Fruit fly (Drosophila melanogaster) Kc167 (cell line): ENCODE measurements around the gene CG14275.

ENCODE experiments used
- Myc ChIP-seq: fragments of >200 bp; optimal IDR thresholded peaks from 2 replicates; lab custom pipeline; 2017; ENCODE audit warnings: missing external identifiers
- Sin3A ChIP-seq: fragments of >200 bp; optimal IDR thresholded peaks from 2 replicates; lab custom pipeline; 2018; ENCODE audit warnings: missing external identifiers
- h ChIP-seq: fragments of >200 bp; optimal IDR thresholded peaks from 3 replicates; lab custom pipeline; 2018; ENCODE audit warnings: missing external identifiers
- insv ChIP-seq: fragments of >200 bp; optimal IDR thresholded peaks from 3 replicates; lab custom pipeline; 2018; ENCODE audit warnings: missing external identifiers
- psq ChIP-seq: fragments of >200 bp; optimal IDR thresholded peaks from 2 replicates; lab custom pipeline; 2017; ENCODE audit warnings: missing external identifiers
- ttk ChIP-seq: sonication (Bioruptor generic); optimal IDR thresholded peaks from 2 replicates; lab custom pipeline; 2017; ENCODE audit warnings: missing external identifiers

Gene CG14275

dm6 chr2L:8334705-8335104 lies 7.4 kb downstream of the CG14275 start:
- no peak for TF ChIP-seq h (lab: Kevin White, UChicago)
- no peak for TF ChIP-seq psq (lab: Kevin White, UChicago)
- no peak for TF ChIP-seq ttk (lab: Kevin White, UChicago)
- TF ChIP-seq insv (lab: Kevin White, UChicago): no peak
- TF ChIP-seq Sin3A (lab: Kevin White, UChicago): no peak
- no peak for TF ChIP-seq Myc

- TF ChIP-seq Myc (no peak), h (lab: Kevin White, UChicago) (no peak)
Measured at dm6 chr2L:8338039-8338438, 10.8 kb downstream of the CG14275 start, which contains the start of gene witty. TSS of gene witty (plus strand) at chr2L:8338287.

dm6 chr2L:8339751-8340349 lies 12.6 kb downstream of the CG14275 start:
- TF ChIP-seq ttk (lab: Kevin White, UChicago) (no peak), psq (lab: Kevin White, UChicago) (no peak)

dm6 chr2L:8342395-8342794 lies 15.1 kb downstream of the CG14275 start, which contains the start of gene CG14273:
TSS of gene CG14273 (plus strand) at chr2L:8342695.
- TF ChIP-seq Myc (no peak), insv (lab: Kevin White, UChicago) (no peak), h (lab: Kevin White, UChicago) (no peak), Sin3A (lab: Kevin White, UChicago) (no peak), psq (lab: Kevin White, UChicago) (no peak), ttk (lab: Kevin White, UChicago) (no peak)

- TF ChIP-seq ttk (lab: Kevin White, UChicago) (no peak), psq (lab: Kevin White, UChicago) (no peak), h (lab: Kevin White, UChicago) (no peak), Myc (no peak)
Measured at dm6 chr2L:8344536-8344935, 17.3 kb downstream of the CG14275 start.

dm6 chr2L:8346260-8346659 lies 19.0 kb downstream of the CG14275 start, which contains the start of gene CG7778:
TSS of gene CG7778 (plus strand) at chr2L:8346620.
- TF ChIP-seq psq (lab: Kevin White, UChicago): no peak
- TF ChIP-seq insv (lab: Kevin White, UChicago): no peak
- TF ChIP-seq h (lab: Kevin White, UChicago): no peak
- no peak for TF ChIP-seq ttk (lab: Kevin White, UChicago)
- no peak for TF ChIP-seq Myc
- no peak for TF ChIP-seq Sin3A (lab: Kevin White, UChicago)

- TF ChIP-seq insv (lab: Kevin White, UChicago): no peak
- no peak for TF ChIP-seq h (lab: Kevin White, UChicago)
- TF ChIP-seq ttk (lab: Kevin White, UChicago): no peak
- no peak for TF ChIP-seq Sin3A (lab: Kevin White, UChicago)
- no peak for TF ChIP-seq psq (lab: Kevin White, UChicago)
- TF ChIP-seq Myc: no peak
Measured at dm6 chr2L:8350560-8351171, 23.4 kb downstream of the CG14275 start.

dm6 chr2L:8351333-8351732 lies 24.1 kb downstream of the CG14275 start:
- TF ChIP-seq Myc (no peak), Sin3A (lab: Kevin White, UChicago) (no peak)

dm6 chr2L:8351864-8352263 lies 24.6 kb downstream of the CG14275 start, which contains the start of gene Mur29B:
TSS of gene Mur29B (plus strand) at chr2L:8352187.
- no peak for TF ChIP-seq h (lab: Kevin White, UChicago)
- no peak for TF ChIP-seq Myc
- no peak for TF ChIP-seq psq (lab: Kevin White, UChicago)
- TF ChIP-seq insv (lab: Kevin White, UChicago): no peak
- TF ChIP-seq Sin3A (lab: Kevin White, UChicago): no peak
- no peak for TF ChIP-seq ttk (lab: Kevin White, UChicago)

- TF ChIP-seq Myc (no peak), h (lab: Kevin White, UChicago) (no peak), psq (lab: Kevin White, UChicago) (no peak), ttk (lab: Kevin White, UChicago) (no peak), insv (lab: Kevin White, UChicago) (no peak), Sin3A (lab: Kevin White, UChicago) (no peak)
Measured at dm6 chr2L:8355419-8355818, 28.2 kb downstream of the CG14275 start.

dm6 chr2L:8361204-8361952 lies 34.1 kb downstream of the CG14275 start:
- TF ChIP-seq psq (lab: Kevin White, UChicago) (no peak), ttk (lab: Kevin White, UChicago) (no peak), Sin3A (lab: Kevin White, UChicago) (no peak), insv (lab: Kevin White, UChicago) (no peak), h (lab: Kevin White, UChicago) (no peak), Myc (no peak)
